Worm (Caenorhabditis elegans) whole organism, L3 larva: Measurements from ENCODE around the gene spe-41.

Source experiments
- R02D3.7 ChIP-seq: fragments of 150-350 bp; optimal IDR thresholded peaks from 2 replicates; lab custom pipeline; 2014; ENCODE audit warnings: missing biosample characterization, missing genetic modification characterization
- ZK546.5 ChIP-seq: sonication (generic microtip); optimal IDR thresholded peaks from 2 replicates; lab custom pipeline; 2017; ENCODE audit warnings: missing biosample characterization, missing genetic modification characterization
- aly-2 ChIP-seq: fragments of 150-350 bp; optimal IDR thresholded peaks from 2 replicates; lab custom pipeline; 2014; ENCODE audit warnings: missing biosample characterization, missing genetic modification characterization
- ama-1 ChIP-seq: fragments of 150-350 bp; optimal IDR thresholded peaks from 2 replicates; lab custom pipeline; 2018
- ceh-16 ChIP-seq: sonication (generic microtip); optimal IDR thresholded peaks from 2 replicates; lab custom pipeline; 2017; ENCODE audit warnings: missing biosample characterization, missing genetic modification characterization
- ceh-28 ChIP-seq: fragments of 150-350 bp; optimal IDR thresholded peaks from 2 replicates; lab custom pipeline; 2014; ENCODE audit warnings: missing biosample characterization, missing genetic modification reagents, missing genetic modification characterization
- ceh-82 ChIP-seq: fragments of 150-350 bp; optimal IDR thresholded peaks from 2 replicates; lab custom pipeline; 2014; ENCODE audit warnings: missing biosample characterization, missing genetic modification characterization
- daf-12 ChIP-seq: fragments of 150-350 bp; optimal IDR thresholded peaks from 2 replicates; lab custom pipeline; 2014; ENCODE audit warnings: missing biosample characterization, missing genetic modification reagents, missing genetic modification characterization
- egl-27 ChIP-seq: sonication (generic microtip); optimal IDR thresholded peaks from 4 replicates; lab custom pipeline; 2017; ENCODE audit warnings: missing biosample characterization, missing genetic modification reagents, missing genetic modification characterization
- egl-5 ChIP-seq: fragments of 150-350 bp; optimal IDR thresholded peaks from 2 replicates; lab custom pipeline; 2017; ENCODE audit warnings: missing biosample characterization, missing genetic modification reagents, missing genetic modification characterization, inconsistent platforms
- elt-1 ChIP-seq: fragments of 150-350 bp; optimal IDR thresholded peaks from 2 replicates; lab custom pipeline; 2014; ENCODE audit warnings: missing biosample characterization, missing genetic modification characterization
- elt-2 ChIP-seq: sonication (generic microtip); optimal IDR thresholded peaks from 2 replicates; lab custom pipeline; 2016; ENCODE audit warnings: missing genetic modification reagents, mild to moderate bottlenecking, missing genetic modification characterization, missing compliant biosample characterization
- elt-3 ChIP-seq, 3 experiments: fragments of 150-350 bp in 1 of 3; sonication (generic microtip) in 2 of 3; optimal IDR thresholded peaks; 2 replicates in 2 of 3; 4 replicates in 1 of 3; lab custom pipeline; 2014 to 2017; ENCODE audit warnings: missing biosample characterization in 3 of 3, missing genetic modification characterization in 3 of 3
- eor-1 ChIP-seq, 2 experiments: fragments of 150-350 bp; optimal IDR thresholded peaks; 2 replicates each; lab custom pipeline; 2014 to 2018; ENCODE audit warnings: missing biosample characterization in 2 of 2, missing genetic modification characterization in 2 of 2
- fkh-10 ChIP-seq: sonication (generic microtip); optimal IDR thresholded peaks from 2 replicates; lab custom pipeline; 2017; ENCODE audit warnings: missing biosample characterization, missing genetic modification reagents, missing genetic modification characterization
- fkh-2 ChIP-seq: fragments of 150-350 bp; optimal IDR thresholded peaks from 2 replicates; lab custom pipeline; 2014; ENCODE audit warnings: missing biosample characterization, missing genetic modification reagents, missing genetic modification characterization
- fos-1 ChIP-seq: fragments of 150-350 bp; optimal IDR thresholded peaks from 2 replicates; lab custom pipeline; 2014; ENCODE audit warnings: missing biosample characterization, missing genetic modification characterization
- hmg-11 ChIP-seq: sonication (generic microtip); optimal IDR thresholded peaks from 2 replicates; lab custom pipeline; 2016; ENCODE audit warnings: missing genetic modification characterization, missing compliant biosample characterization
- jun-1 ChIP-seq: fragments of 150-350 bp; optimal IDR thresholded peaks from 2 replicates; lab custom pipeline; 2014; ENCODE audit warnings: missing biosample characterization, missing genetic modification reagents, missing genetic modification characterization
- lin-15B ChIP-seq: fragments of 150-350 bp; optimal IDR thresholded peaks from 2 replicates; lab custom pipeline; 2014; ENCODE audit warnings: missing biosample characterization, missing genetic modification characterization
- lin-39 ChIP-seq: fragments of 150-350 bp; optimal IDR thresholded peaks from 2 replicates; lab custom pipeline; 2018; ENCODE audit warnings: missing biosample characterization, missing genetic modification reagents, missing genetic modification characterization
- lsy-12 ChIP-seq: sonication (generic microtip); optimal IDR thresholded peaks from 2 replicates; lab custom pipeline; 2016; ENCODE audit warnings: mild to moderate bottlenecking, missing genetic modification characterization, missing compliant biosample characterization
- mdl-1 ChIP-seq: fragments of 150-350 bp; optimal IDR thresholded peaks from 2 replicates; lab custom pipeline; 2014; ENCODE audit warnings: missing biosample characterization, missing genetic modification characterization
- mml-1 ChIP-seq: fragments of 150-350 bp; sonication (generic microtip); optimal IDR thresholded peaks from 3 replicates; lab custom pipeline; 2014; ENCODE audit warnings: missing biosample characterization, missing genetic modification characterization
- nfya-1 ChIP-seq: sonication (generic microtip); optimal IDR thresholded peaks from 2 replicates; lab custom pipeline; 2017; ENCODE audit warnings: missing genetic modification characterization, mild to moderate bottlenecking, missing compliant biosample characterization, antibody characterized with exemption, moderate library complexity; ENCODE audit not compliant: insufficient read depth
- nhr-11 ChIP-seq: fragments of 150-350 bp; optimal IDR thresholded peaks from 2 replicates; lab custom pipeline; 2014; ENCODE audit warnings: missing biosample characterization, missing genetic modification characterization
- nhr-12 ChIP-seq: fragments of 150-350 bp; optimal IDR thresholded peaks from 2 replicates; lab custom pipeline; 2014; ENCODE audit warnings: missing biosample characterization, missing genetic modification characterization
- nhr-23 ChIP-seq: fragments of 150-350 bp; optimal IDR thresholded peaks from 2 replicates; lab custom pipeline; 2014; ENCODE audit warnings: missing biosample characterization, missing genetic modification reagents, missing genetic modification characterization
- nhr-237 ChIP-seq: fragments of 150-350 bp; optimal IDR thresholded peaks from 2 replicates; lab custom pipeline; 2014; ENCODE audit warnings: missing biosample characterization, missing genetic modification characterization
- nhr-25 ChIP-seq: sonication (generic microtip); optimal IDR thresholded peaks from 2 replicates; lab custom pipeline; 2017; ENCODE audit warnings: missing biosample characterization, missing genetic modification characterization
- nhr-28 ChIP-seq: fragments of 150-350 bp; optimal IDR thresholded peaks from 2 replicates; lab custom pipeline; 2014; ENCODE audit warnings: missing biosample characterization, missing genetic modification characterization
- nhr-43 ChIP-seq: sonication (generic microtip); optimal IDR thresholded peaks from 2 replicates; lab custom pipeline; 2016; ENCODE audit warnings: mild to moderate bottlenecking, missing genetic modification characterization, missing compliant biosample characterization; ENCODE audit not compliant: poor library complexity, severe bottlenecking
- nhr-67 ChIP-seq: fragments of 150-350 bp; optimal IDR thresholded peaks from 2 replicates; lab custom pipeline; 2014; ENCODE audit warnings: missing biosample characterization, missing genetic modification characterization
- nhr-76 ChIP-seq: fragments of 150-350 bp; sonication (generic microtip); optimal IDR thresholded peaks from 5 replicates; lab custom pipeline; 2014; ENCODE audit warnings: missing biosample characterization, missing genetic modification characterization
- nhr-77 ChIP-seq: fragments of 150-350 bp; optimal IDR thresholded peaks from 2 replicates; lab custom pipeline; 2014; ENCODE audit warnings: missing biosample characterization, missing genetic modification characterization
- pha-4 ChIP-seq: fragments of 150-350 bp; optimal IDR thresholded peaks from 2 replicates; lab custom pipeline; 2014; ENCODE audit warnings: missing biosample characterization, missing genetic modification reagents, missing genetic modification characterization
- pqm-1 ChIP-seq: fragments of 150-350 bp; optimal IDR thresholded peaks from 2 replicates; lab custom pipeline; 2017; ENCODE audit warnings: missing biosample characterization, missing genetic modification characterization, inconsistent platforms
- sea-2 ChIP-seq: fragments of 150-350 bp; sonication (generic microtip); optimal IDR thresholded peaks from 4 replicates; lab custom pipeline; 2014; ENCODE audit warnings: missing biosample characterization, missing genetic modification reagents, missing genetic modification characterization
- skn-1 ChIP-seq: fragments of 150-350 bp; optimal IDR thresholded peaks from 2 replicates; lab custom pipeline; 2014; ENCODE audit warnings: missing biosample characterization, missing genetic modification characterization
- snpc-4 ChIP-seq: fragments of 150-350 bp; optimal IDR thresholded peaks from 2 replicates; lab custom pipeline; 2014; ENCODE audit warnings: missing biosample characterization, missing genetic modification characterization
- tbx-2 ChIP-seq: sonication (generic microtip); optimal IDR thresholded peaks from 2 replicates; lab custom pipeline; 2016; ENCODE audit warnings: mild to moderate bottlenecking, missing genetic modification characterization, missing compliant biosample characterization
- unc-39 ChIP-seq: sonication (generic microtip); optimal IDR thresholded peaks from 4 replicates; lab custom pipeline; 2017; ENCODE audit warnings: missing biosample characterization, missing genetic modification characterization
- unc-62 ChIP-seq: fragments of 150-350 bp; sonication (generic microtip); optimal IDR thresholded peaks from 4 replicates; lab custom pipeline; 2014; ENCODE audit warnings: missing biosample characterization, missing genetic modification reagents, missing genetic modification characterization
- zag-1 ChIP-seq: fragments of 150-350 bp; optimal IDR thresholded peaks from 2 replicates; lab custom pipeline; 2014; ENCODE audit warnings: missing biosample characterization, missing genetic modification characterization
- ztf-4 ChIP-seq: fragments of 150-350 bp; optimal IDR thresholded peaks from 2 replicates; lab custom pipeline; 2014; ENCODE audit warnings: missing biosample characterization, missing genetic modification characterization

The spe-41 gene

DNA sequence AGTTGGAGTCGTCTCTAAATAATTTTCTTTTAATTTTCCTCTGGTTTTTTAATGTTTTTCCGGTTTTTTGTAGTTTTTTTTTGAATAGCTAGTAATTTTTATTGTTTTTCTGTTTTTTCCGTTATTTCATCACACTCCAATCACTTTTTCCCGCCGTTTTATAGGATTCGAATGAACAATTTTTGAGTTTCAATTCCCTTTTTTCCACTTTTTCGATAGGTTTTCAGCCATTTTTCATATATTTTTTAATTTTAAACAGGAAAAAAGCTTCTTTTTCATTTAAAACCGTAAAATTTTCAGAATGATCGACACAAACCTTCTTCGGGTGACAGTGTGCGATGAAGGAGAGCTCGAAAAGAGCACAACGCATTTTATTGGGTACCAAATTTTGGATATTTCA lies 17.4 kb upstream of the spe-41 start, which contains the start of gene pph-6:
TSS of gene pph-6 (plus strand) at position 301 of the 400 bp plus-strand sequence.
- TF ChIP-seq unc-62 (GFP tag; lab: Kevin White, UChicago) (no peak), mml-1 (tag; lab: Kevin White, UChicago) (no peak), R02D3.7 (tag; lab: Kevin White, UChicago) (no peak), lsy-12 (tag; lab: Kevin White, UChicago) (no peak), elt-3 (tag; optimal IDR thresholded peaks at IDR 0.05; lab: Kevin White, UChicago) (no peak), ceh-28 (tag; lab: Kevin White, UChicago) (no peak)

DNA sequence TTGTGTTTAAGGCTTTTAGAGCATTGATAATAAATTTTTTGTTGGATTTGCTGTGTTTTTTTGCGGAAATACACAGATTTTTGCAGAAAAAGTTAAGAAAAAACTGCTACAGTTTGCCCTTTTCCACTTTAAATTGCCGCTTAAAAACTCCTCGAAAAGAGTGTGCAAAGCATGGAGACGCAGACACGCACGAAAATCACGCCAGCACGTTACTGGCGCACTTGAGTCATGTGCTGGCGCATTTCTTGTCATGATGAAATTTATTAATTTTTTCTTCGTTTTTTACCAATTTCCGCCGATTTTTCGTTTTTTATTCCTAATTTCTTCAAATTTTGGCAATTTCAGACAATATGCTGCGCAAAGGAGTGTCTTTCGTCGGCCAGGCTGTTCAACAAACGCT lies 16.1 kb upstream of the spe-41 start, which contains the start of gene C34C12.8:
TSS of gene C34C12.8 (plus strand) at position 346 of the 400 bp plus-strand sequence.
- peak; percentile 37 for TF ChIP-seq zag-1
- peak; percentile 89 for TF ChIP-seq fkh-10 (GFP tag; lab: Kevin White, UChicago)
- peak; percentile 97 for TF ChIP-seq lin-15B (tag; lab: Kevin White, UChicago)
- TF ChIP-seq tbx-2 (tag; lab: Kevin White, UChicago): peak; percentile 93
- TF ChIP-seq elt-2: peak; percentile 66
- peak; percentile 94 for TF ChIP-seq nhr-43 (tag; lab: Kevin White, UChicago)
- TF ChIP-seq nhr-67 (tag; lab: Kevin White, UChicago): no peak
- TF ChIP-seq pha-4 (tag; lab: Kevin White, UChicago): peak; percentile 95
- peak; percentile 83 for TF ChIP-seq nhr-77 (tag; lab: Kevin White, UChicago)
- no peak for TF ChIP-seq nhr-237
- peak; percentile 93 for TF ChIP-seq jun-1 (tag; lab: Kevin White, UChicago)
- TF ChIP-seq fkh-2 (tag; lab: Kevin White, UChicago): no peak
- TF ChIP-seq sea-2 (GFP tag; lab: Kevin White, UChicago): no peak
- peak; percentile 95 for TF ChIP-seq nfya-1 (tag; lab: Kevin White, UChicago)
- TF ChIP-seq egl-5: peak; percentile 66
- TF ChIP-seq mdl-1 (tag; lab: Kevin White, UChicago): no peak
- peak; percentile 89 for TF ChIP-seq hmg-11
- TF ChIP-seq elt-1 (tag; lab: Kevin White, UChicago): peak; percentile 31
- peak; percentile 83 for TF ChIP-seq ceh-82 (tag; lab: Kevin White, UChicago)
- TF ChIP-seq eor-1 (tag; optimal IDR thresholded peaks at IDR 0.05; lab: Kevin White, UChicago): peak in 1 of 2 experiments; percentile 30
- TF ChIP-seq nhr-25 (tag; lab: Kevin White, UChicago): peak; percentile 94
- no peak for TF ChIP-seq elt-3 (tag; optimal IDR thresholded peaks at IDR 0.05; lab: Kevin White, UChicago)
- no peak for TF ChIP-seq aly-2 (tag; lab: Kevin White, UChicago)
- TF ChIP-seq nhr-11 (tag; lab: Kevin White, UChicago): peak; percentile 57
- peak; percentile 91 for TF ChIP-seq lsy-12 (tag; lab: Kevin White, UChicago)
- peak; percentile 62 for TF ChIP-seq ama-1 (lab: Kevin White, UChicago)
- TF ChIP-seq R02D3.7 (tag; lab: Kevin White, UChicago): peak; percentile 89
- TF ChIP-seq ztf-4 (tag; lab: Kevin White, UChicago): peak; percentile 28
- TF ChIP-seq skn-1 (tag; lab: Kevin White, UChicago): peak; percentile 71
- no peak for TF ChIP-seq ceh-16
- TF ChIP-seq fos-1 (tag; lab: Kevin White, UChicago): no peak
- peak; percentile 1 for TF ChIP-seq pqm-1 (tag; lab: Kevin White, UChicago)
- peak; percentile 86 for TF ChIP-seq snpc-4 (tag; lab: Kevin White, UChicago)
- TF ChIP-seq ceh-28 (tag; lab: Kevin White, UChicago): peak; percentile 87
- TF ChIP-seq nhr-12 (tag; lab: Kevin White, UChicago): no peak
- TF ChIP-seq egl-27 (tag; lab: Kevin White, UChicago): peak; percentile 53
- TF ChIP-seq unc-39 (tag; lab: Kevin White, UChicago): no peak
- peak; percentile 20 for TF ChIP-seq ZK546.5 (tag; lab: Kevin White, UChicago)
- peak; percentile 70 for TF ChIP-seq nhr-76 (tag; lab: Kevin White, UChicago)
- no peak for TF ChIP-seq daf-12
- no peak for TF ChIP-seq nhr-28 (tag; lab: Kevin White, UChicago)
- TF ChIP-seq nhr-23 (tag; lab: Kevin White, UChicago): peak; percentile 98
- peak; percentile 6 for TF ChIP-seq unc-62 (GFP tag; lab: Kevin White, UChicago)
- peak; percentile 80 for TF ChIP-seq lin-39
